Fruit fly (Drosophila melanogaster) whole organism, embryonic: ENCODE data around the gene CG13694.

Experiments
- Adf1 ChIP-seq: fragments of 200-800 bp; sonication (Bioruptor generic); IDR thresholded peaks from 2 replicates; pipeline ENCODE4 v1.3.6; 2022; ENCODE audit warnings: missing biosample characterization, missing genetic modification characterization
- B-H1 ChIP-seq: fragments of 200-800 bp; sonication (Bioruptor generic); IDR thresholded peaks from 3 replicates; pipeline ENCODE4 v1.3.6; 2022; ENCODE audit warnings: missing biosample characterization, missing genetic modification characterization
- B-H2 ChIP-seq: fragments of 200-800 bp; sonication (Bioruptor generic); optimal IDR thresholded peaks from 2 replicates; lab custom pipeline; 2018; ENCODE audit warnings: missing biosample characterization, mild to moderate bottlenecking, missing genetic modification characterization
- CG10147 ChIP-seq: fragments of 200-800 bp; sonication (Bioruptor generic); optimal IDR thresholded peaks from 2 replicates; lab custom pipeline; 2019; ENCODE audit warnings: missing biosample characterization, mild to moderate bottlenecking, missing genetic modification characterization, moderate library complexity
- CG10209 ChIP-seq: fragments of 200-800 bp; sonication (Bioruptor generic); optimal IDR thresholded peaks from 3 replicates; lab custom pipeline; 2017; ENCODE audit warnings: missing biosample characterization, mild to moderate bottlenecking, missing genetic modification characterization, missing genetic modification reagents
- CG10543 ChIP-seq: fragments of 200-800 bp; sonication (Bioruptor generic); optimal IDR thresholded peaks from 3 replicates; lab custom pipeline; 2017; ENCODE audit warnings: missing biosample characterization, mild to moderate bottlenecking, missing genetic modification characterization, moderate library complexity
- CG12391 ChIP-seq: fragments of 200-800 bp; sonication (Bioruptor generic); optimal IDR thresholded peaks from 3 replicates; lab custom pipeline; 2018; ENCODE audit warnings: missing biosample characterization, mild to moderate bottlenecking, missing genetic modification characterization, moderate library complexity
- CG12769 ChIP-seq: fragments of 200-800 bp; sonication (Bioruptor generic); optimal IDR thresholded peaks from 2 replicates; lab custom pipeline; 2019; ENCODE audit warnings: missing biosample characterization, mild to moderate bottlenecking, missing genetic modification characterization, moderate library complexity
- CG13894 ChIP-seq: fragments of 200-800 bp; sonication (Bioruptor generic); optimal IDR thresholded peaks from 3 replicates; lab custom pipeline; 2018; ENCODE audit warnings: missing biosample characterization, mild to moderate bottlenecking, missing genetic modification characterization, moderate library complexity
- CG14014 ChIP-seq: fragments of 200-800 bp; sonication (Bioruptor generic); IDR thresholded peaks from 2 replicates; pipeline ENCODE4 v1.3.6; 2022; ENCODE audit warnings: missing biosample characterization, missing genetic modification characterization
- CG17328 ChIP-seq: fragments of 200-800 bp; sonication (Bioruptor generic); IDR thresholded peaks from 2 replicates; pipeline ENCODE4 v1.3.6; 2022; ENCODE audit warnings: missing biosample characterization, missing genetic modification characterization
- CG3281 ChIP-seq: fragments of 200-800 bp; sonication (Bioruptor generic); optimal IDR thresholded peaks from 3 replicates; lab custom pipeline; 2017; ENCODE audit warnings: missing biosample characterization, mild to moderate bottlenecking, missing genetic modification characterization
- CG34376 ChIP-seq: fragments of 200-800 bp; sonication (Bioruptor generic); optimal IDR thresholded peaks from 2 replicates; lab custom pipeline; 2018; ENCODE audit warnings: missing biosample characterization, mild to moderate bottlenecking, missing genetic modification characterization
- CG3847 ChIP-seq: fragments of 200-800 bp; sonication (Bioruptor generic); IDR thresholded peaks from 2 replicates; pipeline ENCODE4 v1.3.6; 2022; ENCODE audit warnings: missing biosample characterization, missing genetic modification characterization
- CG3995 ChIP-seq: fragments of 200-800 bp; sonication (Bioruptor generic); optimal IDR thresholded peaks from 3 replicates; lab custom pipeline; 2016; ENCODE audit warnings: missing biosample characterization, missing genetic modification characterization
- CG6854 ChIP-seq: fragments of 200-800 bp; sonication (Bioruptor generic); optimal IDR thresholded peaks from 3 replicates; lab custom pipeline; 2017; ENCODE audit warnings: missing biosample characterization, mild to moderate bottlenecking, missing genetic modification characterization
- CG7987 ChIP-seq: fragments of 200-800 bp; sonication (Bioruptor generic); optimal IDR thresholded peaks from 2 replicates; lab custom pipeline; 2018; ENCODE audit warnings: missing biosample characterization, mild to moderate bottlenecking, missing genetic modification characterization, moderate library complexity
- CG8290 ChIP-seq, 3 experiments: fragments of 200-800 bp; sonication (Bioruptor generic); optimal IDR thresholded peaks; 2 replicates each; lab custom pipeline; 2016 to 2019; ENCODE audit warnings: missing biosample characterization in 3 of 3, missing genetic modification characterization in 3 of 3, mild to moderate bottlenecking in 2 of 3, moderate library complexity in 1 of 3
- CG9437 ChIP-seq: fragments of 200-800 bp; sonication (Bioruptor generic); optimal IDR thresholded peaks from 2 replicates; lab custom pipeline; 2018; ENCODE audit warnings: missing biosample characterization, mild to moderate bottlenecking, missing genetic modification characterization
- CTCF ChIP-seq: fragments of 200-800 bp; sonication (Bioruptor generic); optimal IDR thresholded peaks from 2 replicates; lab custom pipeline; 2017; ENCODE audit warnings: missing biosample characterization, mild to moderate bottlenecking, missing genetic modification characterization, moderate library complexity
- D19A ChIP-seq: fragments of 200-800 bp; optimal IDR thresholded peaks from 3 replicates; lab custom pipeline; 2019; ENCODE audit warnings: missing biosample characterization, mild to moderate bottlenecking, missing genetic modification characterization, moderate library complexity
- Dip2 ChIP-seq: fragments of 200-800 bp; sonication (Bioruptor generic); IDR thresholded peaks from 2 replicates; pipeline ENCODE4 v1.3.6; 2022; ENCODE audit warnings: missing biosample characterization, missing genetic modification characterization
- Gsc ChIP-seq: fragments of 200-800 bp; sonication (Bioruptor generic); IDR thresholded peaks from 2 replicates; pipeline ENCODE4 v1.3.6; 2022; ENCODE audit warnings: missing biosample characterization, missing genetic modification characterization
- Hand ChIP-seq: fragments of 200-800 bp; sonication (Bioruptor generic); optimal IDR thresholded peaks from 2 replicates; lab custom pipeline; 2017; ENCODE audit warnings: mild to moderate bottlenecking, missing biosample characterization, missing genetic modification reagents, missing genetic modification characterization
- Hmr ChIP-seq: fragments of 200-800 bp; sonication (Bioruptor generic); optimal IDR thresholded peaks from 3 replicates; lab custom pipeline; 2017; ENCODE audit warnings: mild to moderate bottlenecking, missing biosample characterization, missing genetic modification reagents, missing genetic modification characterization
- Mad ChIP-seq: fragments of 200-800 bp; sonication (Bioruptor generic); optimal IDR thresholded peaks from 2 replicates; lab custom pipeline; 2016; ENCODE audit warnings: missing biosample characterization, missing genetic modification characterization
- Max ChIP-seq: fragments of 200-800 bp; sonication (Bioruptor generic); optimal IDR thresholded peaks from 2 replicates; lab custom pipeline; 2016; ENCODE audit warnings: missing biosample characterization, mild to moderate bottlenecking, missing genetic modification characterization
- Mrtf ChIP-seq: fragments of 200-800 bp; sonication (Bioruptor generic); IDR thresholded peaks from 3 replicates; pipeline ENCODE4 v1.3.6; 2022; ENCODE audit warnings: missing biosample characterization, missing genetic modification characterization
- Myb ChIP-seq: fragments of 200-800 bp; sonication (Bioruptor generic); optimal IDR thresholded peaks from 2 replicates; lab custom pipeline; 2016; ENCODE audit warnings: missing biosample characterization, missing genetic modification characterization
- Sox102F ChIP-seq: fragments of 200-800 bp; sonication (Bioruptor generic); optimal IDR thresholded peaks from 2 replicates; lab custom pipeline; 2018; ENCODE audit warnings: missing biosample characterization, mild to moderate bottlenecking, missing genetic modification characterization, moderate library complexity
- cwo ChIP-seq: fragments of 200-800 bp; sonication (Bioruptor generic); optimal IDR thresholded peaks from 3 replicates; lab custom pipeline; 2017; ENCODE audit warnings: missing biosample characterization, missing genetic modification characterization, mild to moderate bottlenecking, moderate library complexity, missing genetic modification reagents
- eve ChIP-seq, 2 experiments: fragments of >200 bp; optimal IDR thresholded peaks; 2 replicates each; lab custom pipeline; 2017; ENCODE audit warnings: missing biosample characterization in 2 of 2, missing genetic modification characterization in 2 of 2
- exex ChIP-seq: fragments of 200-800 bp; sonication (Bioruptor generic); optimal IDR thresholded peaks from 4 replicates; lab custom pipeline; 2018; ENCODE audit warnings: missing biosample characterization, mild to moderate bottlenecking, missing genetic modification characterization, moderate library complexity
- ftz-f1 ChIP-seq: fragments of 200-800 bp; sonication (Bioruptor generic); optimal IDR thresholded peaks from 2 replicates; lab custom pipeline; 2016; ENCODE audit warnings: missing biosample characterization, missing genetic modification characterization
- fu2 ChIP-seq: fragments of 200-800 bp; sonication (Bioruptor generic); optimal IDR thresholded peaks from 2 replicates; lab custom pipeline; 2016; ENCODE audit warnings: missing biosample characterization, missing genetic modification characterization
- grn ChIP-seq: fragments of 200-800 bp; sonication (Bioruptor generic); optimal IDR thresholded peaks from 3 replicates; lab custom pipeline; 2017; ENCODE audit warnings: missing biosample characterization, missing genetic modification characterization
- gsb ChIP-seq: fragments of 200-800 bp; sonication (Bioruptor generic); IDR thresholded peaks from 2 replicates; pipeline ENCODE4 v1.3.6; 2022; ENCODE audit warnings: missing biosample characterization, missing genetic modification characterization
- hkb ChIP-seq, 2 experiments: fragments of 200-800 bp in 1 of 2; fragments of >200 bp in 1 of 2; sonication (Bioruptor generic) in 1 of 2; IDR thresholded peaks in 1 of 2; optimal IDR thresholded peaks in 1 of 2; 2 replicates each; pipeline versions ENCODE4 v1.3.6 to Lab custom; 2017 to 2022; ENCODE audit warnings: missing biosample characterization in 1 of 2, missing genetic modification characterization in 1 of 2
- ind ChIP-seq: fragments of 200-800 bp; sonication (Bioruptor generic); optimal IDR thresholded peaks from 3 replicates; lab custom pipeline; 2016; ENCODE audit warnings: missing biosample characterization, missing genetic modification characterization
- lola ChIP-seq, 3 experiments: fragments of >200 bp in 2 of 3; fragments of 200-800 bp in 1 of 3; sonication (Bioruptor generic) in 1 of 3; optimal IDR thresholded peaks; 2 replicates each; lab custom pipeline; 2017 to 2019; ENCODE audit warnings: missing biosample characterization in 3 of 3, missing genetic modification characterization in 3 of 3, mild to moderate bottlenecking in 1 of 3, moderate library complexity in 1 of 3
- nerfin-2 ChIP-seq: fragments of 200-800 bp; sonication (Bioruptor generic); IDR thresholded peaks from 2 replicates; pipeline ENCODE4 v1.3.6; 2022; ENCODE audit warnings: missing biosample characterization, missing genetic modification characterization; ENCODE audit not compliant: partially characterized antibody
- nom ChIP-seq: fragments of 200-800 bp; sonication (Bioruptor generic); optimal IDR thresholded peaks from 2 replicates; lab custom pipeline; 2017; ENCODE audit warnings: missing biosample characterization, missing genetic modification characterization, mild to moderate bottlenecking, moderate library complexity, missing genetic modification reagents
- pzg ChIP-seq: fragments of 200-800 bp; sonication (Bioruptor generic); optimal IDR thresholded peaks from 3 replicates; lab custom pipeline; 2018; ENCODE audit warnings: missing biosample characterization, mild to moderate bottlenecking, missing genetic modification characterization, moderate library complexity
- sim ChIP-seq: fragments of 200-800 bp; sonication (Bioruptor generic); IDR thresholded peaks from 2 replicates; pipeline ENCODE4 v1.3.6; 2022; ENCODE audit warnings: missing biosample characterization, missing genetic modification characterization
- slp2 ChIP-seq: fragments of 200-800 bp; sonication (Bioruptor generic); optimal IDR thresholded peaks from 2 replicates; lab custom pipeline; 2016; ENCODE audit warnings: missing biosample characterization, missing genetic modification characterization
- sug ChIP-seq: fragments of 200-800 bp; optimal IDR thresholded peaks from 2 replicates; lab custom pipeline; 2019; ENCODE audit warnings: missing biosample characterization, mild to moderate bottlenecking, missing genetic modification characterization, moderate library complexity
- zen ChIP-seq: fragments of 200-800 bp; sonication (Bioruptor generic); optimal IDR thresholded peaks from 3 replicates; lab custom pipeline; 2018; ENCODE audit warnings: missing biosample characterization, mild to moderate bottlenecking, missing genetic modification characterization, moderate library complexity

Gene CG13694

DNA sequence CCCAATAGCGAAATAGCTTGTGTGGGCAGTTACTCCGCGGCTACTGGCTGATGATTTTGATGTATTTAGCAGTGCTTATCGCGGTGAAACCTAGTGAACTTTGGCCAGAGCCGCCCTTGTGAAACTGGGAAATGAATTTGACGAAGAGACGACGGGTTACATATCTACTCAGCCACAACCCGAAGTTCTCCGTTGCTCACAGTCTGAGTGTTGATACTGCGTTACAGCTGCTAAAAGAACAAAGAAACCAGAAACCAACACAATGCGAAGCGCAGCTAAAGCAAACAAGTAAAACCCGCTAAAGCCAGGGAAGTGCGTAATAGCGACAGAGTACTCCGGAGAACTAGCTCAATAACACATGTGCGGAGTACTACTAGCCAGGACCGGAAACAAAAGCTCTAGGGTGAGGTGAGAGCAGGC is 12.0 kb upstream of the CG13694 start (continued):
- TF ChIP-seq zen (no peak), nerfin-2 (no peak), sim (GFP tag; lab: Robert Waterston, UW) (no peak), CG8290 (GFP tag; optimal IDR thresholded peaks at IDR 0.05; lab: Kevin White, UChicago) (no peak), CG8290 (tag; optimal IDR thresholded peaks at IDR 0.05; lab: Kevin White, UChicago) (peak in 1 of 2 experiments; percentile 25), CG13894 (peak; percentile 49), CG14014 (GFP tag; lab: Robert Waterston, UW) (0 out of 2 replicates have a peak, but pooled peaks have one; percentile 20), slp2 (no peak), Adf1 (no peak), Hand (peak; percentile 49), ind (GFP tag; lab: Kevin White, UChicago) (no peak), CG9437 (GFP tag; lab: Kevin White, UChicago) (no peak), nom (GFP tag; lab: Kevin White, UChicago) (peak; percentile 70), fu2 (GFP tag; lab: Kevin White, UChicago) (no peak), B-H2 (GFP tag; lab: Kevin White, UChicago) (no peak), CG3281 (GFP tag; lab: Kevin White, UChicago) (peak; percentile 15), CG3847 (GFP tag; lab: Robert Waterston, UW) (no peak), CG12391 (tag; lab: Kevin White, UChicago) (no peak), CG10209 (GFP tag; lab: Kevin White, UChicago) (peak; percentile 10), CG6854 (GFP tag; lab: Kevin White, UChicago) (peak; percentile 7), CG3995 (GFP tag; lab: Kevin White, UChicago) (no peak), Sox102F (GFP tag; lab: Kevin White, UChicago) (no peak), CG12769 (tag; lab: Kevin White, UChicago) (peak; percentile 20)

DNA sequence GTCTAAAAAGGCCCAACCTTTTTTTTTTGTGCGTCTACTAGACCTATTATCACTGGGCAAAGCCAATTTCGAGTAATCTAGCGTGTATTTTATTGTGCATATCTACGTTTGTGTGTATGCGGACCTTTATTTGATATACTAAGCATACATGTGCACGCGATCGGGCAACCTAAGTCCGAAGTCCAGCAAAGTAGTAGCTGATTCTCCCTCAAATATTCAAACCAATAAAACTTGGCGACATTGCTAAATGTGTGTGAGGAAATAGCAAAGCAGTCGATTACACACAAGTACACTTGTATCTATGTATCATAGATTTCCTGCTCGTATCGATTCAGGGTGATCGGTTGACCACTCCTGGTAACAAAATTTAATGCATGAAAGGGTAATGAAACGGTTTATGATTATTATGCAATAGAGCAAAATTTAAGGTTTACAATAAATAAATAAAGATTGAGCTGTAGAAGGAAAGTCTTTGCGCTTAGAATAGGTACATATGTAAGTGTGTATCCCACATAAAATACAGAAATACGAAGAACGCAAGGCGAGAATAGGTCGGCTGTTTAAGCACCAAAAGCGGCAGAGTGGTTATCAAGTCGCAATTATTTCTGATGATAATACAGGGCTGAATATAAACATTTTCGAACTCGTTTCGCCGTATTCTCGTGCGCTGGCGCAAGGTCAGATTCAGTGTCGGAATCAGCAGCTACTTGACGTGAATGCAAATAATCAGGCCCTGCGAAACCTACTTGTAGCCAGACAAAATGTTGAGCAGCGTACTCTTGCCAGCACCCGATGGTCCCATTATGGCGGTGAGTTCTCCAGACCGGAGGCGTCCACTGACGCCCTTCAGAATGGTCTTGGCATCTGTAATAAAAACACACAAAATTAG is 9.3 kb upstream of the CG13694 start:
- TF ChIP-seq ftz-f1 (GFP tag; lab: Kevin White, UChicago) (peak; percentile 34), CG34376 (peak; percentile 84), sug (tag; lab: Kevin White, UChicago) (peak; percentile 71), Adf1 (0 out of 2 replicates have a peak, but pooled peaks have one; percentile 5), pzg (GFP tag; lab: Kevin White, UChicago) (no peak), Myb (GFP tag; lab: Kevin White, UChicago) (no peak), B-H1 (GFP tag; lab: Robert Waterston, UW) (no peak), D19A (tag; lab: Kevin White, UChicago) (no peak), Mad (no peak), Hmr (peak; percentile 11), hkb (optimal IDR thresholded peaks at IDR 0.05; lab: Kevin White, UChicago) (no peak), hkb (GFP tag; IDR thresholded peaks at IDR 0.05; lab: Robert Waterston, UW) (0 out of 2 replicates have a peak, but pooled peaks have one; percentile 7), grn (GFP tag; lab: Kevin White, UChicago) (peak; percentile 11), CG17328 (no peak), CG7987 (peak; percentile 10), eve (GFP tag; optimal IDR thresholded peaks at IDR 0.05; lab: Kevin White, UChicago) (peak in 1 of 2 experiments; percentile 81), CTCF (peak; percentile 12), lola (GFP tag; optimal IDR thresholded peaks at IDR 0.05; lab: Kevin White, UChicago) (no peak), CG12769 (tag; lab: Kevin White, UChicago) (peak; percentile 59), CG10147 (GFP tag; lab: Kevin White, UChicago) (no peak), gsb (GFP tag; lab: Robert Waterston, UW) (no peak), CG10543 (GFP tag; lab: Kevin White, UChicago) (peak; percentile 25), cwo (GFP tag; lab: Kevin White, UChicago) (peak; percentile 35), Dip2 (no peak), exex (peak; percentile 90), Max (GFP tag; lab: Kevin White, UChicago) (no peak), Mrtf (GFP tag; lab: Robert Waterston, UW) (no peak), Gsc (no peak)
